Fruit fly (Drosophila melanogaster): ENCODE results near the gene CG31787.

The CG31787 gene

DNA sequence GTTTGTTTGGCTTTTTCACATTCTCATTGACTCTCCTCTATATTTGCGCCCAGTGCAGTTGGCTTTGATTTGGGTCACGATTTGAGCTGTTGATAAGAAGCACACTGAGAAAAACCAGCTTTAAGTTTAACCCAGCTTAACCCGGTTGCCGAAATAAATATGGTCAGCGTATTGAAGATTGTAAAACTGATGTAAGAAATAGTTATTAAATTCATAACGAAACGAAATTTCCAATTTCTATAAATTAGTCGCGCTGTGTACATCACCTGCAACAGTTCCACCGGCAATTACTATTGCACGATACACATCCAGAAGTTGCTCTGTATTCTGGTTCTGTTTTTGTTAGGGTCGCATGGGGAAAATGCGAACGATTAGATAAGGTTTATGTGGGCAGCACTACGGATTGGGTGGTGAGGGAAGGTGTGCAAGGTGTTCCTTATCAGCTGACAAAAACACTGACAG, 39.6 kb upstream of the CG31787 start (continued):
- TF ChIP-seq CG31388 (GFP tag; optimal IDR thresholded peaks at IDR 0.05) (peak; percentile 65), CG7839 (tag; optimal IDR thresholded peaks at IDR 0.05) (peak; percentile 91), Nf-YB (GFP tag; optimal IDR thresholded peaks at IDR 0.05) (peak; percentile 54), fd96Cb (tag; optimal IDR thresholded peaks at IDR 0.05) (peak; percentile 89), CG30431 (GFP tag; optimal IDR thresholded peaks at IDR 0.05) (peak; percentile 70), Stat92E (GFP tag; optimal IDR thresholded peaks at IDR 0.05) (peak in 1 of 3 experiments; percentile 16), CG6813 (GFP tag; optimal IDR thresholded peaks at IDR 0.05) (peak; percentile 60), HLH54F (GFP tag; optimal IDR thresholded peaks at IDR 0.05) (peak; percentile 65), CG31441 (GFP tag; IDR thresholded peaks at IDR 0.05) (peak; percentile 89), tio (GFP tag; optimal IDR thresholded peaks at IDR 0.05) (peak; percentile 74), CG10979 (tag; optimal IDR thresholded peaks at IDR 0.05) (peak; percentile 89), ash1 (GFP tag; optimal IDR thresholded peaks at IDR 0.05) (no peak), Neu2 (GFP tag; optimal IDR thresholded peaks at IDR 0.05; ENCODE audit: borderline replicate concordance) (no peak), Ptx1 (GFP tag; IDR thresholded peaks at IDR 0.05) (peak; percentile 89), Camta (GFP tag; optimal IDR thresholded peaks at IDR 0.05) (peak; percentile 86), CG18476 (GFP tag; optimal IDR thresholded peaks at IDR 0.05) (peak; percentile 74), CG12769 (tag; optimal IDR thresholded peaks at IDR 0.05) (peak; percentile 93), nau (GFP tag; optimal IDR thresholded peaks at IDR 0.05) (peak; percentile 78), Poxn (GFP tag; IDR thresholded peaks at IDR 0.05) (no peak), sob (GFP tag; IDR thresholded peaks at IDR 0.05) (peak; percentile 92), CG11398 (GFP tag; optimal IDR thresholded peaks at IDR 0.05) (peak; percentile 72), D19A (tag; optimal IDR thresholded peaks at IDR 0.05) (peak; percentile 82), corto (GFP tag; optimal IDR thresholded peaks at IDR 0.05) (no peak), Fer1 (GFP tag; optimal IDR thresholded peaks at IDR 0.05) (peak; percentile 75), hkb (optimal IDR thresholded peaks at IDR 0.05) (no peak), hkb (GFP tag; IDR thresholded peaks at IDR 0.05) (peak; percentile 91), cad (GFP tag; optimal IDR thresholded peaks at IDR 0.05) (no peak), row (GFP tag; IDR thresholded peaks at IDR 0.05) (peak; percentile 91), nmo (GFP tag; optimal IDR thresholded peaks at IDR 0.05) (peak; percentile 90), Nf-YA (GFP tag; IDR thresholded peaks at IDR 0.05) (peak; percentile 72; the same call in 1 of the 2 replicates), Mes4 (GFP tag; optimal IDR thresholded peaks at IDR 0.05) (peak; percentile 82), Dek (tag; optimal IDR thresholded peaks at IDR 0.05) (peak; percentile 67), ase (GFP tag; IDR thresholded peaks at IDR 0.05) (peak; percentile 77), slp2 (GFP tag; optimal IDR thresholded peaks at IDR 0.05) (peak; percentile 83), wek (GFP tag; optimal IDR thresholded peaks at IDR 0.05) (peak; percentile 74), ewg (GFP tag; optimal IDR thresholded peaks at IDR 0.05) (peak; percentile 78), CG2712 (tag; optimal IDR thresholded peaks at IDR 0.05) (peak; percentile 90), Hmr (GFP tag; optimal IDR thresholded peaks at IDR 0.05) (peak; percentile 73), Ets97D (GFP tag; optimal IDR thresholded peaks at IDR 0.05) (peak; percentile 40), hb (GFP tag; IDR thresholded peaks at IDR 0.05; ENCODE audit: partially characterized antibody) (no peak), Myb (GFP tag; optimal IDR thresholded peaks at IDR 0.05) (peak; percentile 57), CG9727 (GFP tag; optimal IDR thresholded peaks at IDR 0.05) (peak; percentile 72), E2f2 (GFP tag; IDR thresholded peaks at IDR 0.05) (peak; percentile 58), CoRest (tag; optimal IDR thresholded peaks at IDR 0.05) (peak; percentile 91), CG14050 (GFP tag; IDR thresholded peaks at IDR 0.05) (peak; percentile 78)

Data from whole organism, embryonic.